Worm (Caenorhabditis elegans) whole organism, late embryonic: ENCODE data around the gene ZK892.6.

ENCODE experiments used
- C38D4.7 ChIP-seq: fragments of 200-800 bp; sonication (Bioruptor generic); optimal IDR thresholded peaks from 2 replicates; lab custom pipeline; 2018; ENCODE audit warnings: mild to moderate bottlenecking, missing genetic modification characterization, moderate library complexity, missing compliant biosample characterization
- F13H6.1 ChIP-seq: sonication (generic microtip); optimal IDR thresholded peaks from 2 replicates; lab custom pipeline; 2016; ENCODE audit warnings: missing genetic modification characterization, missing compliant biosample characterization
- K02D7.2 ChIP-seq: sonication (generic microtip); optimal IDR thresholded peaks from 2 replicates; lab custom pipeline; 2017; ENCODE audit warnings: mild to moderate bottlenecking, missing genetic modification characterization, missing compliant biosample characterization
- K09A11.1 ChIP-seq: sonication (generic microtip); optimal IDR thresholded peaks from 2 replicates; lab custom pipeline; 2017; ENCODE audit warnings: antibody characterized with exemption, mild to moderate bottlenecking, missing genetic modification characterization, missing compliant biosample characterization; ENCODE audit not compliant: insufficient read depth
- T23F11.4 ChIP-seq: fragments of 200-800 bp; sonication (Bioruptor generic); optimal IDR thresholded peaks from 2 replicates; lab custom pipeline; 2018; ENCODE audit warnings: mild to moderate bottlenecking, missing genetic modification characterization, missing compliant biosample characterization
- Y22D7AL.16 ChIP-seq: sonication (generic microtip); optimal IDR thresholded peaks from 2 replicates; lab custom pipeline; 2016; ENCODE audit warnings: missing genetic modification characterization, missing compliant biosample characterization
- ama-1 ChIP-seq: fragments of 150-350 bp; optimal IDR thresholded peaks from 2 replicates; lab custom pipeline; 2014
- ceh-2 ChIP-seq: sonication (generic microtip); optimal IDR thresholded peaks from 2 replicates; lab custom pipeline; 2016; ENCODE audit warnings: missing genotype, missing genetic modification characterization, missing compliant biosample characterization
- ceh-30 ChIP-seq: fragments of 150-350 bp; optimal IDR thresholded peaks from 2 replicates; lab custom pipeline; 2014; ENCODE audit warnings: missing biosample characterization, missing genetic modification characterization
- ceh-31 ChIP-seq: sonication (generic microtip); optimal IDR thresholded peaks from 2 replicates; lab custom pipeline; 2016; ENCODE audit warnings: missing genetic modification characterization, missing compliant biosample characterization
- ceh-45 ChIP-seq: fragments of 200-800 bp; sonication (Bioruptor generic); IDR thresholded peaks from 2 replicates; pipeline ENCODE4 v1.3.6; 2022; ENCODE audit warnings: missing genetic modification reagents, missing genetic modification characterization, missing compliant biosample characterization
- ceh-6 ChIP-seq: fragments of 200-800 bp; sonication (Bioruptor generic); optimal IDR thresholded peaks from 2 replicates; lab custom pipeline; 2018; ENCODE audit warnings: mild to moderate bottlenecking, missing genetic modification characterization, missing compliant biosample characterization
- che-1 ChIP-seq: sonication (generic microtip); optimal IDR thresholded peaks from 2 replicates; lab custom pipeline; 2016; ENCODE audit warnings: mild to moderate bottlenecking, missing genetic modification characterization, missing compliant biosample characterization
- dmd-4 ChIP-seq: sonication (generic microtip); optimal IDR thresholded peaks from 2 replicates; lab custom pipeline; 2016; ENCODE audit warnings: borderline replicate concordance, missing genetic modification characterization, missing compliant biosample characterization
- dve-1 ChIP-seq: sonication (generic microtip); optimal IDR thresholded peaks from 2 replicates; lab custom pipeline; 2017; ENCODE audit warnings: antibody characterized with exemption, mild to moderate bottlenecking, missing genetic modification characterization, missing compliant biosample characterization
- elt-2 ChIP-seq: sonication (generic microtip); optimal IDR thresholded peaks from 2 replicates; lab custom pipeline; 2016; ENCODE audit warnings: missing genetic modification reagents, missing genetic modification characterization, missing compliant biosample characterization
- ets-4 ChIP-seq: sonication (generic microtip); optimal IDR thresholded peaks from 2 replicates; lab custom pipeline; 2016; ENCODE audit warnings: missing genetic modification characterization, missing compliant biosample characterization
- eyg-1 ChIP-seq: sonication (generic microtip); optimal IDR thresholded peaks from 2 replicates; lab custom pipeline; 2016; ENCODE audit warnings: missing genotype, missing genetic modification characterization, missing compliant biosample characterization
- fkh-6 ChIP-seq: sonication (generic microtip); optimal IDR thresholded peaks from 2 replicates; lab custom pipeline; 2016; ENCODE audit warnings: missing genetic modification characterization, missing compliant biosample characterization
- hlh-13 ChIP-seq: fragments of 200-800 bp; sonication (Bioruptor generic); optimal IDR thresholded peaks from 2 replicates; lab custom pipeline; 2018; ENCODE audit warnings: mild to moderate bottlenecking, missing genetic modification characterization, missing compliant biosample characterization
- hlh-15 ChIP-seq: sonication (generic microtip); optimal IDR thresholded peaks from 2 replicates; lab custom pipeline; 2016; ENCODE audit warnings: missing genetic modification characterization, missing compliant biosample characterization
- hlh-30 ChIP-seq: sonication (generic microtip); optimal IDR thresholded peaks from 2 replicates; lab custom pipeline; 2017; ENCODE audit warnings: antibody characterized with exemption, missing genetic modification characterization, missing compliant biosample characterization; ENCODE audit not compliant: insufficient read depth
- hlh-8 ChIP-seq: sonication (generic microtip); optimal IDR thresholded peaks from 2 replicates; lab custom pipeline; 2016; ENCODE audit warnings: missing genotype, missing genetic modification characterization, missing compliant biosample characterization
- nfya-1 ChIP-seq: sonication (generic microtip); optimal IDR thresholded peaks from 2 replicates; lab custom pipeline; 2017; ENCODE audit warnings: missing genetic modification characterization, mild to moderate bottlenecking, missing compliant biosample characterization, antibody characterized with exemption, moderate library complexity
- npax-4 ChIP-seq: sonication (generic microtip); optimal IDR thresholded peaks from 2 replicates; lab custom pipeline; 2016; ENCODE audit warnings: missing genetic modification characterization, missing compliant biosample characterization
- pag-3 ChIP-seq: sonication (generic microtip); optimal IDR thresholded peaks from 2 replicates; lab custom pipeline; 2016; ENCODE audit warnings: missing compliant biosample characterization, missing genetic modification characterization, borderline replicate concordance
- pha-2 ChIP-seq: sonication (generic microtip); optimal IDR thresholded peaks from 2 replicates; lab custom pipeline; 2017; ENCODE audit warnings: mild to moderate bottlenecking, missing genetic modification characterization, missing compliant biosample characterization
- pha-4 ChIP-seq: fragments of 150-350 bp; optimal IDR thresholded peaks from 2 replicates; lab custom pipeline; 2018; ENCODE audit warnings: missing biosample characterization, missing genetic modification reagents, missing genetic modification characterization
- pqm-1 ChIP-seq: sonication (generic microtip); optimal IDR thresholded peaks from 2 replicates; lab custom pipeline; 2016; ENCODE audit warnings: missing genetic modification characterization, missing compliant biosample characterization
- ref-2 ChIP-seq: sonication (generic microtip); optimal IDR thresholded peaks from 2 replicates; lab custom pipeline; 2016; ENCODE audit warnings: missing genetic modification characterization, missing compliant biosample characterization
- rnt-1 ChIP-seq: sonication (generic microtip); optimal IDR thresholded peaks from 2 replicates; lab custom pipeline; 2016; ENCODE audit warnings: missing genetic modification characterization, missing compliant biosample characterization
- sdc-2 ChIP-seq: sonication (generic microtip); optimal IDR thresholded peaks from 2 replicates; lab custom pipeline; 2016; ENCODE audit warnings: missing genotype, missing genetic modification characterization, missing compliant biosample characterization
- sox-2 ChIP-seq: fragments of 200-800 bp; sonication (Bioruptor generic); IDR thresholded peaks from 2 replicates; pipeline ENCODE4 v1.3.6; 2022; ENCODE audit warnings: missing genetic modification reagents, missing genetic modification characterization, missing compliant biosample characterization
- tbx-2 ChIP-seq: sonication (generic microtip); optimal IDR thresholded peaks from 2 replicates; lab custom pipeline; 2016; ENCODE audit warnings: missing genetic modification characterization, missing compliant biosample characterization
- unc-42 ChIP-seq: sonication (generic microtip); optimal IDR thresholded peaks from 2 replicates; lab custom pipeline; 2016; ENCODE audit warnings: missing genotype, missing genetic modification characterization, missing compliant biosample characterization
- unc-86 ChIP-seq: sonication (generic microtip); optimal IDR thresholded peaks from 2 replicates; lab custom pipeline; 2016; ENCODE audit warnings: missing genetic modification characterization, missing compliant biosample characterization
- zip-5 ChIP-seq: sonication (generic microtip); optimal IDR thresholded peaks from 2 replicates; lab custom pipeline; 2016; ENCODE audit warnings: missing genetic modification characterization, missing compliant biosample characterization

ZK892.6 gene

DNA sequence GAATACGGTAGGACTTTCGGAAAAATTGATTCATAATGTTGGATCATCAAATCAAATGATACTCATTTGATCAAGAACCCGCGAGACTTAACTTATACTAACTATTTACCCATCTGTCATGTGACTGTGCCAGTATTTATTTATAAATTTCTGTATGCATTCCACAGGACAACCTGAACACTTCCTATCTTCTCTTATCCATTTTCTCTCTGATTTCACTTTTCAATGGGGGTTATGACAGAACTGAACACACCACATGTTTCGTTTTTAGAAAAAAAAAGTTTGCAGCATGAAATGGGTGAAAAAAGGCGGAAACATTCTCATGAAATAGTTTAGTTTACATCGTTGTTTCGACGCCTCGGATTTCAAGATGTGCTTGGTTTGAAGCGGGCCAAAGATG lies 37.6 kb upstream of the ZK892.6 start:
- TF ChIP-seq unc-86 (no peak), K09A11.1 (tag; lab: Kevin White, UChicago) (no peak), tbx-2 (no peak), fkh-6 (tag; lab: Kevin White, UChicago) (no peak), elt-2 (no peak), sox-2 (no peak), unc-42 (no peak), T23F11.4 (GFP tag; lab: Kevin White, UChicago) (no peak), ceh-6 (no peak), pha-2 (tag; lab: Kevin White, UChicago) (no peak)
- TF ChIP-seq, all 69 proteins: peak for 0

DNA sequence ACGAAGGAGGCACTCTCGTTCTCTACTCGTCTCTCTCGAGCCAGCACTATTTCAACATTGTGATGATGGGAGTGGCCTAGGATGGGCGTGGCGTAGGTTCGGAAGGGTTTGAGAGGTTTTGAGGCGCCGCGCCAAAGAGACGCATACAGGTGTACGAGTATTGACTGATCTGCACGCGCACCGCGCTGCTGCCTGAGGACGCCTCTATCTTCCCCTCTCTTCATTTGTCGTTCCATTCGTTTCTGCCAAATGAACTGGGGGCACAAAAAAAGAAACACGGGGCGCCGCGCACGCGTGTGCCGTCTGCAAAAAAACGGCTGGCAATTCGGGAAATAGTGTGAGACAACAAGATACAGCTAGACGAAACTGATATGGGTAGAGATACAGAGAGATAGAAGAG lies 36.1 kb upstream of the ZK892.6 start, which contains the start of gene lec-2:
Gene lec-2, minus strand, starts transcription at position 171 of the 400 bp plus-strand sequence.
- TF ChIP-seq ama-1 (lab: Kevin White, UChicago) (no peak), ceh-30 (tag; lab: Kevin White, UChicago) (no peak), K02D7.2 (tag; lab: Kevin White, UChicago) (no peak), rnt-1 (no peak)

DNA sequence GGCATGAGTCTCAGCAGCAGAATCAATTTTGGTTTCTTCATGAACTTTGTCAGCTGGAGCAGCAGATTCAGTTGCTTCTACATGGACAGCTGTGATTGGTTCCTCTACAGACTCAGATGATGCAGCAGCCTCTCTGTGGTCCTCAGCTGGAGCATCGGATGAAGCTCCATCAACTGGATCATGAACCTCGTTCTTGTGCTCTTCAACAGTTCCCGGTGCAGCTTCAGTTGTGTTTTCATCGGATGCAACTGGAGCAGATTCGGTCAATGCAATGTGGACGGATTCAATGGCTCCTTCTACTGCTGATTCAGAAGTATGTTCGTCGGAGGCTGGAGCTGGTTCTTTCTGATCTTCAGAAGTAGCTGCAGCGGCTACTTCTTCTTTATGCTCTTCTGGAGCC lies 34.5 kb upstream of the ZK892.6 start:
- TF ChIP-seq zip-5 (tag; lab: Kevin White, UChicago) (no peak), Y22D7AL.16 (tag; lab: Kevin White, UChicago) (no peak), hlh-13 (GFP tag; lab: Kevin White, UChicago) (no peak), nfya-1 (tag; lab: Kevin White, UChicago) (no peak), dve-1 (no peak), ceh-6 (no peak), eyg-1 (no peak), unc-86 (no peak), fkh-6 (tag; lab: Kevin White, UChicago) (no peak), ceh-31 (tag; lab: Kevin White, UChicago) (no peak), pag-3 (tag; lab: Kevin White, UChicago) (no peak), pqm-1 (tag; lab: Kevin White, UChicago) (no peak), rnt-1 (no peak), che-1 (tag; lab: Kevin White, UChicago) (no peak), elt-2 (no peak)

DNA sequence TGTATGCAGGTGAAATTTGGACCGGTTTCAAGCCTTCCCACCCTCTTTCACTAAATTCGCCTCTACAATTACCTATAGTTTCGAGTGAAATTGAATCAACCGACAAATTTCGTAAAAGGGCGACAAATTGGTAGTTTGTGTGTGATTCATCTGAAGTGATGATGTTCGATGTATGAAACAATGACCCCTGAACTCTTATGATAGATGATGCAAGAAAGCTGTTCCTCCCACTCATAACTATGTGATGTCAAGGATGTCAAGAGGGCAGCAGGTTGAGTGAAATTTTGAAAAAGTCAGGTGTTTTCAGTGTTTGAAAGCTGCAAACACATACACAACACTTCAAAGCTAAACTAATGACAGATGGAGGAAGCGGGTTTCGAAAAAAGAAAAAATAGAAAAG lies 32.6 kb upstream of the ZK892.6 start:
- TF ChIP-seq sdc-2: no peak
- no peak for TF ChIP-seq pqm-1 (tag; lab: Kevin White, UChicago)
- no peak for TF ChIP-seq ceh-45 (GFP tag; lab: Robert Waterston, UW)
- no peak for TF ChIP-seq ets-4 (tag; lab: Kevin White, UChicago)
- TF ChIP-seq F13H6.1 (tag; lab: Kevin White, UChicago): no peak
- no peak for TF ChIP-seq ref-2 (tag; lab: Kevin White, UChicago)
- TF ChIP-seq rnt-1: no peak
- no peak for TF ChIP-seq ceh-2 (tag; lab: Kevin White, UChicago)
- no peak for TF ChIP-seq dmd-4 (tag; lab: Kevin White, UChicago)
- no peak for TF ChIP-seq C38D4.7
- no peak for TF ChIP-seq K02D7.2 (tag; lab: Kevin White, UChicago)
- no peak for TF ChIP-seq hlh-15
- TF ChIP-seq hlh-30: no peak
- TF ChIP-seq che-1 (tag; lab: Kevin White, UChicago): no peak
- no peak for TF ChIP-seq npax-4 (tag; lab: Kevin White, UChicago)
- TF ChIP-seq K09A11.1 (tag; lab: Kevin White, UChicago): no peak
- no peak for TF ChIP-seq tbx-2
- TF ChIP-seq hlh-8 (tag; lab: Kevin White, UChicago): no peak
- no peak for TF ChIP-seq pha-4 (tag; lab: Kevin White, UChicago)
- TF ChIP-seq hlh-13 (GFP tag; lab: Kevin White, UChicago): no peak
- TF ChIP-seq, all 69 proteins: peak for 0
